Worm (Caenorhabditis elegans): ENCODE results near the gene F02H6.7.

Gene F02H6.7

DNA sequence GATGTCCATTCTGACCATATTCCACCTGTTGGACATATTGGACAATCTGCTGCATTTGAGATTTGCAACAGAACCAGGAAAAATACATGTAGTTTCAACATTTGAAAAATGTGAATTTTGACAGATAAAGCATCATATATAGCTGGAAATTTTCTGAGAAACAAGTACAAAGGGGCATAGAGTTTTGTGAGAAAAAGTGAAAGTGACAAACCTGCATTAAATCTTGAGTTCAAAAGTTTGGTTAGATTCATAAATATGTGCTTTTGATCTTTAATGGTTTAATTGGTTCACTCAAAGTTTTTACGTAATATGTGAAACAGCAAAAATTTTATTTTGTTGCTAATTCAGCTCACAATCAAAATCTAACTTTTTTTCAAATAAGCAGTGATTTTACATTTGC is at the start of gene F02H6.7:
Gene F02H6.7, minus strand, starts transcription at position 101 of the 400 bp plus-strand sequence.
- TF ChIP-seq mec-3 (tag; optimal IDR thresholded peaks at IDR 0.05; ENCODE audit: borderline replicate concordance), result no peak
- TF ChIP-seq K02D7.2 (tag; optimal IDR thresholded peaks at IDR 0.05), result no peak
- no peak for TF ChIP-seq ahr-1 (tag; optimal IDR thresholded peaks at IDR 0.05)
- TF ChIP-seq ceh-6 (GFP tag; optimal IDR thresholded peaks at IDR 0.05), result no peak

DNA sequence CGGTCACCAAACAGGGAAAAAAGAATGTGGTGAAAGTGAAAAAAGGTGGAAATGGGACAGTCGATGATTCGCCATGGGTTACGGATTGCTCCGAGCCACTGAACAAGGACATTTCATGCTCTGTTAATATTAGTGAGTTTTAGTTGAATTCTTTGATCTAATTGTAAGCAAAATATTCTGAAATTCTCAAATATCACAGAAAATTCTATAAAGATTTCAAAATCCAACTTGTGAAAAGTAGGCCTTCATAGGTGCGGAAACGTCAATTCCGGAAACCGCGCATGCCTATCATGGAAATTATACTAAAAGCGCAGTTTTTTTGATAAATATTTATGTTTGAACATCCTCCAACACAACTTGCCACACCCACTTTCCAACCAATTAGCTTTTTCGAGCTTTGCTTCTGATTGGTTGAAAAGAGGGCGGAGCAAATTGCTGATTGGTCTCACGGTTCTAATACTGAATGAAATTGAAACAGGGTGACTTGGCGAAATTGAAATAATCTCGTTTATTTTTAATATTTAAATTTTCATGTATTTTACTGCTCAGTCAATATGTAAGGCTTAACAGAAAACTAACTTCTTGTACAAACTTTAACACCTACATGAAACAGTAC is 48.9 kb upstream of the F02H6.7 start:
- TF ChIP-seq Y22D7AL.16 (tag; optimal IDR thresholded peaks at IDR 0.05), result no peak
- no peak for TF ChIP-seq npax-4 (tag; optimal IDR thresholded peaks at IDR 0.05)
- peak; percentile 56 for TF ChIP-seq nfya-1 (tag; optimal IDR thresholded peaks at IDR 0.05)
- no peak for TF ChIP-seq ceh-9 (tag; optimal IDR thresholded peaks at IDR 0.05)

DNA sequence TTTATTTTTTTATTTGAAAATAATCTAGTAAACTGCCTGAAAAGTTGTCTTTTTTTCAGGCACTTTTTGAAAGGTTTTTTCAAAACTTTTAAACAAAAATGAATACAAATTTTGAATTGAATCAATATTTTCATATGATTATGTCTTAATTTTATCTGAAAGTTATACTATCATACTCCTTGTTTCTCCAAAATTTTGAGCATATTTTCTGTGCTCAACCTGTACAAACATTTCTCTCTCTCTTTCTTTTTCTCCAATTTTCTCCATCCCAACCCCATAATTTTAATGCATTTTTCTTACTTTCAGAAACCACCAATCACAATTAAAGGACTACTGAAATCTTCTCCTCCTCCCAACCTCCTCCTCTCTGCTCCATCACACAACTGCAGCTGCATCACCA is 48.2 kb upstream of the F02H6.7 start, which contains the start of gene ilcr-1:
Gene ilcr-1, plus strand, starts transcription at position 301 of the 400 bp plus-strand sequence.
- TF ChIP-seq ceh-9 (tag; optimal IDR thresholded peaks at IDR 0.05) (no peak), dve-1 (tag; optimal IDR thresholded peaks at IDR 0.05) (no peak), ama-1 (optimal IDR thresholded peaks at IDR 0.05) (no peak), nhr-232 (tag; optimal IDR thresholded peaks at IDR 0.05) (no peak), rnt-1 (tag; optimal IDR thresholded peaks at IDR 0.05) (no peak)

DNA sequence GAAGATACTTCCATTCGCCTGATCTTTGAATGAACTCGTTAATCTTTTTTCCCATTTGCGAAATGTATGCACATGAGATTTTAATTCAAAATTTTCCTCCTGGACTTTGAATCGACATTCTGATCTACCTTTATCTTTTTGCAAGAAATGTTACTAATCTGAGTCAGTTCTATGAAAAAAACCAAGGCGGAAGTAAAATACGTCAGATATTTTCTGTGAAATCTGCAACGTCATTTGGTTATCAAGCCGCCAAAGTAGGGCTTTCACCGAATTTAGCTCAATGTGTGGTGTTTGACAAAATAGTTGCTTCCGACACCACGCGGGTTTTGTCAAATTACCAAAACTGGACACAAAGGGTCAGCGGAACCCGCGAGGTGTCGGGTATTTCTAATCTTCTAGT is 46.9 kb upstream of the F02H6.7 start:
- TF ChIP-seq ceh-48 (tag; optimal IDR thresholded peaks at IDR 0.05) (no peak), madf-2 (tag; optimal IDR thresholded peaks at IDR 0.05) (no peak), elt-2 (tag; optimal IDR thresholded peaks at IDR 0.05) (no peak), ceh-24 (tag; optimal IDR thresholded peaks at IDR 0.05) (no peak), rnt-1 (tag; optimal IDR thresholded peaks at IDR 0.05) (no peak), sox-2 (GFP tag; IDR thresholded peaks at IDR 0.05) (no peak), ceh-18 (tag; optimal IDR thresholded peaks at IDR 0.05) (no peak), pros-1 (tag; optimal IDR thresholded peaks at IDR 0.05) (no peak), gmeb-2 (tag; optimal IDR thresholded peaks at IDR 0.05) (no peak), hlh-13 (GFP tag; optimal IDR thresholded peaks at IDR 0.05) (no peak)

DNA sequence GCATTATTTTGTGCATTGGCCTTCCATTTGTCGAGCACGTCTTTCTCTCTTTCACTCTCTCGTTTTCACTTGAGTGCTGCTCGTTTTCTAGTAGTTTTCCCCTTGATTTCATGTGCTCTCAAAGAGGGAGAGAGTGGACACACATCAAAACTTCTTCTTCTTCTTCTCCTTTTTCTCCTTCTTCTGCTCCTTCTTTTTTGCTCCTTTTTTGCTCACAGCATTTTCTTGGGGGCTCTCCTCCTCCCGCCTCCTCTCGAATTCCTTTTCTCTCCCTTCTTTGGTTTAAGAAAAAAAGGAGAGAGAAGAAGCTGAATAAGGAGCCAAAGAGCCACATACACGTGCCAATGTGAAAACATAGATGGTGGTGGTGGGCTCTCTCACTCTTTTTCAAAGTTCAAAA is 44.6 kb upstream of the F02H6.7 start:
- no peak for TF ChIP-seq pros-1 (tag; optimal IDR thresholded peaks at IDR 0.05)
- TF ChIP-seq sdc-2 (tag; optimal IDR thresholded peaks at IDR 0.05), result peak; percentile 1
- TF ChIP-seq unc-55 (GFP tag; optimal IDR thresholded peaks at IDR 0.05), result no peak
- no peak for TF ChIP-seq sox-2 (GFP tag; IDR thresholded peaks at IDR 0.05)
- no peak for TF ChIP-seq pag-3 (tag; optimal IDR thresholded peaks at IDR 0.05; ENCODE audit: borderline replicate concordance)
- TF ChIP-seq ceh-14 (tag; optimal IDR thresholded peaks at IDR 0.05), result no peak
- TF ChIP-seq hlh-30 (tag; optimal IDR thresholded peaks at IDR 0.05; ENCODE audit: insufficient read depth), result no peak
- TF ChIP-seq ztf-16 (tag; optimal IDR thresholded peaks at IDR 0.05), result no peak
- no peak for TF ChIP-seq lin-11 (tag; optimal IDR thresholded peaks at IDR 0.05)
- no peak for TF ChIP-seq ceh-2 (tag; optimal IDR thresholded peaks at IDR 0.05)
- TF ChIP-seq fkh-10 (GFP tag; optimal IDR thresholded peaks at IDR 0.05), result no peak
- no peak for TF ChIP-seq ahr-1 (tag; optimal IDR thresholded peaks at IDR 0.05)
- no peak for TF ChIP-seq fkh-6 (tag; optimal IDR thresholded peaks at IDR 0.05)
- no peak for TF ChIP-seq ttx-3 (tag; optimal IDR thresholded peaks at IDR 0.05)
- TF ChIP-seq gmeb-2 (tag; optimal IDR thresholded peaks at IDR 0.05), result no peak
- TF ChIP-seq tbx-2 (tag; optimal IDR thresholded peaks at IDR 0.05), result peak; percentile 11
- TF ChIP-seq tbx-7 (tag; optimal IDR thresholded peaks at IDR 0.05), result no peak
- TF ChIP-seq C08G9.2 (tag; optimal IDR thresholded peaks at IDR 0.05), result no peak
- no peak for TF ChIP-seq madf-2 (tag; optimal IDR thresholded peaks at IDR 0.05)
- TF ChIP-seq ceh-31 (tag; optimal IDR thresholded peaks at IDR 0.05), result peak; percentile 53
- no peak for TF ChIP-seq nhr-11 (tag; optimal IDR thresholded peaks at IDR 0.05)
- no peak for TF ChIP-seq zip-5 (tag; optimal IDR thresholded peaks at IDR 0.05)
- TF ChIP-seq C38D4.7 (GFP tag; optimal IDR thresholded peaks at IDR 0.05), result no peak
- TF ChIP-seq nhr-232 (tag; optimal IDR thresholded peaks at IDR 0.05), result no peak
- TF ChIP-seq unc-42 (tag; optimal IDR thresholded peaks at IDR 0.05), result peak; percentile 56
- TF ChIP-seq ceh-19 (GFP tag; optimal IDR thresholded peaks at IDR 0.05), result no peak
- TF ChIP-seq ets-4 (tag; optimal IDR thresholded peaks at IDR 0.05), result no peak
- no peak for TF ChIP-seq pat-9 (tag; optimal IDR thresholded peaks at IDR 0.05)
